Worm (Caenorhabditis elegans): ENCODE measurements around the gene C32B5.15.
"Not testable (repeated sequence)": the region's sequence is repeated elsewhere in the genome, so short reads cannot be mapped to it uniquely, and the experiment has no call there.

C32B5.15 gene

ce11 chrII:972850-973249 is at the start of gene C32B5.15:
C32B5.15 (minus strand) TSS chrII:972950.
- TF ChIP-seq him-1 (tag; optimal IDR thresholded peaks at IDR 0.05) (no peak), W03F9.2 (tag; optimal IDR thresholded peaks at IDR 0.05) (no peak), dao-5 (tag; optimal IDR thresholded peaks at IDR 0.05) (no peak)

- TF ChIP-seq him-1, dao-5, W03F9.2 (tag; optimal IDR thresholded peaks at IDR 0.05): not testable (repeated sequence)
These were observed 33.6 kb upstream of the C32B5.15 start, which contains the start of gene F45D11.14 for ce11 chrII:1006375-1006774. F45D11.14 (minus strand) TSS chrII:1006475.

- TF ChIP-seq W03F9.2 (tag; optimal IDR thresholded peaks at IDR 0.05) (no peak), dao-5 (tag; optimal IDR thresholded peaks at IDR 0.05) (no peak), him-1 (tag; optimal IDR thresholded peaks at IDR 0.05) (no peak)
These were observed 28.6 kb upstream of the C32B5.15 start, which contains the start of the genes fbxb-30 and F45D11.5 for ce11 chrII:1001351-1001750. fbxb-30 (minus strand) TSS chrII:1001451. F45D11.5 (plus strand) TSS chrII:1001702.

- TF ChIP-seq him-1 (tag; optimal IDR thresholded peaks at IDR 0.05): no peak
- no peak for TF ChIP-seq dao-5 (tag; optimal IDR thresholded peaks at IDR 0.05)
- no peak for TF ChIP-seq W03F9.2 (tag; optimal IDR thresholded peaks at IDR 0.05)
These were observed 26.7 kb upstream of the C32B5.15 start, which contains the start of gene fbxb-29 for ce11 chrII:999493-999892. fbxb-29 (minus strand) TSS chrII:999593.

ce11 chrII:996112-996511 is 23.4 kb upstream of the C32B5.15 start, which contains the start of gene F45D11.11:
F45D11.11 (minus strand) TSS chrII:996212.
- not testable (repeated sequence) for TF ChIP-seq him-1, dao-5, W03F9.2 (tag; optimal IDR thresholded peaks at IDR 0.05)

ce11 chrII:994231-994630 is 21.5 kb upstream of the C32B5.15 start, which contains the start of gene F45D11.7:
F45D11.7 (plus strand) TSS chrII:994531.
- TF ChIP-seq dao-5, W03F9.2, him-1 (tag; optimal IDR thresholded peaks at IDR 0.05): not testable (repeated sequence)

ce11 chrII:991300-991699 is 18.6 kb upstream of the C32B5.15 start, which contains the start of gene fbxc-42:
fbxc-42 (plus strand) TSS chrII:991600.
- TF ChIP-seq dao-5 (tag; optimal IDR thresholded peaks at IDR 0.05): no peak
- no peak for TF ChIP-seq W03F9.2 (tag; optimal IDR thresholded peaks at IDR 0.05)
- TF ChIP-seq him-1 (tag; optimal IDR thresholded peaks at IDR 0.05): no peak

- TF ChIP-seq W03F9.2 (tag; optimal IDR thresholded peaks at IDR 0.05): no peak
- TF ChIP-seq him-1 (tag; optimal IDR thresholded peaks at IDR 0.05): no peak
- TF ChIP-seq dao-5 (tag; optimal IDR thresholded peaks at IDR 0.05): no peak
These were observed 15.7 kb upstream of the C32B5.15 start, which contains the start of gene fbxc-39 for ce11 chrII:988437-988836. fbxc-39 (plus strand) TSS chrII:988737.

- not testable (repeated sequence) for TF ChIP-seq W03F9.2, him-1, dao-5 (tag; optimal IDR thresholded peaks at IDR 0.05)
These were observed 13.0 kb upstream of the C32B5.15 start, which contains the start of gene fbxc-40 for ce11 chrII:985703-986102. fbxc-40 (plus strand) TSS chrII:986003.

- TF ChIP-seq dao-5 (tag; optimal IDR thresholded peaks at IDR 0.05): no peak
- no peak for TF ChIP-seq him-1 (tag; optimal IDR thresholded peaks at IDR 0.05)
- TF ChIP-seq W03F9.2 (tag; optimal IDR thresholded peaks at IDR 0.05): no peak
These were observed 10.1 kb upstream of the C32B5.15 start, which contains the start of gene srh-274 for ce11 chrII:982842-983241. srh-274 (plus strand) TSS chrII:983142.

- TF ChIP-seq him-1 (tag; optimal IDR thresholded peaks at IDR 0.05) (no peak), W03F9.2 (tag; optimal IDR thresholded peaks at IDR 0.05) (no peak), dao-5 (tag; optimal IDR thresholded peaks at IDR 0.05) (no peak)
These were observed 6.4 kb upstream of the C32B5.15 start, which contains the start of the genes fbxc-17 and fbxc-15 for ce11 chrII:979135-979534. fbxc-17 (minus strand) TSS chrII:979235. fbxc-15 (plus strand) TSS chrII:979423.

- no peak for TF ChIP-seq him-1 (tag; optimal IDR thresholded peaks at IDR 0.05)
- TF ChIP-seq dao-5 (tag; optimal IDR thresholded peaks at IDR 0.05): no peak
- TF ChIP-seq W03F9.2 (tag; optimal IDR thresholded peaks at IDR 0.05): no peak
These were observed 1.2 kb upstream of the C32B5.15 start, which contains the start of gene fbxc-14 for ce11 chrII:973999-974398. fbxc-14 (plus strand) TSS chrII:974299.

ce11 chrII:968106-968505 is 4.6 kb downstream of the C32B5.15 start, which contains the start of gene C32B5.6:
C32B5.6 (plus strand) TSS chrII:968406.
- not testable (repeated sequence) for TF ChIP-seq dao-5, W03F9.2, him-1 (tag; optimal IDR thresholded peaks at IDR 0.05)

- not testable (repeated sequence) for TF ChIP-seq dao-5, him-1, W03F9.2 (tag; optimal IDR thresholded peaks at IDR 0.05)
These were observed 5.8 kb downstream of the C32B5.15 start, which contains the start of gene fbxc-18 for ce11 chrII:966962-967361. fbxc-18 (minus strand) TSS chrII:967062.

Measured in whole organism, L4/young adult.